Worm (Caenorhabditis elegans): ENCODE data around the gene C25F9.10.

Gene C25F9.10

DNA sequence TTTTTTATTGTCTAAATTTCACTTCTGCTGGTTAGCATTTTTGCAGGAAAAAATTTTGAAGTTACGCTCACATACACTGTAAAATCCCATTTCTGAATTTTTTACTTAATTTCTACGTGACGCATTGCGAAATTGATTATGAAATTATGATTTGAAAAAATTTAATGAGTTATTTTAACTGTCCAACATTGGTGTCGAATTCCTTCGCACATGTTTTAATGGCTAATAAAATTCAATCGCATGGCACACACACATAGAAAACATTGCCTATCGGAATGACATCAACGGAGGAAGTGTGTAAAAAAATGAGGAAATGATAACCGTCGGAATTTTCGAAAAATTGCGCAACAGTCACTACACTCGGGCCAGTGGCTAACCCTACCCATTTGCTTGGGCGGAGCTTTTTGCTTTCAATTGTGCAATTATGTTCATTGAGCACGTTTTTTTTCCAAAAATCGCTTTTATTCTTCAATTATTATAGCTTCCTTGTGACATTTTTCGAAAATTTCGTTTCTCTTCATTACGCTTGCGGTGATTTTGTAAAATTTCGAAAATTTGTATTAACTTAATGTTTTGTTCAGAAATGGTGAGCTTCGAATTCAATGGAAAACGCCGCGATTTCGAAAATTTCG, 28.4 kb downstream of the C25F9.10 start, which contains the start of gene C25F9.16:
Gene C25F9.16 (plus strand): TSS at position 582 of the 632 bp plus-strand sequence.
- no peak for TF ChIP-seq nhr-76 (tag; optimal IDR thresholded peaks at IDR 0.05)
- TF ChIP-seq elt-3 (tag; optimal IDR thresholded peaks at IDR 0.05), result no peak
- TF ChIP-seq sem-2 (GFP tag; optimal IDR thresholded peaks at IDR 0.05), result no peak
- TF ChIP-seq blmp-1 (tag; optimal IDR thresholded peaks at IDR 0.05), result no peak
- no peak for TF ChIP-seq mab-5 (tag; optimal IDR thresholded peaks at IDR 0.05)
- no peak for TF ChIP-seq ceh-43 (GFP tag; optimal IDR thresholded peaks at IDR 0.05)
- no peak for TF ChIP-seq M03D4.4 (tag; optimal IDR thresholded peaks at IDR 0.05)
- TF ChIP-seq zip-8 (tag; optimal IDR thresholded peaks at IDR 0.05), result peak; percentile 29

ce11 chrV:19436307-19436706, 30.8 kb downstream of the C25F9.10 start, which contains the start of gene C25F9.14:
TSS of gene C25F9.14 (plus strand) at chrV:19436484.
- TF ChIP-seq unc-39 (tag; optimal IDR thresholded peaks at IDR 0.05) (no peak), hlh-1 (tag; optimal IDR thresholded peaks at IDR 0.05) (no peak), ceh-43 (GFP tag; optimal IDR thresholded peaks at IDR 0.05) (no peak), nhr-28 (tag; optimal IDR thresholded peaks at IDR 0.05) (no peak), unc-120 (tag; optimal IDR thresholded peaks at IDR 0.05; ENCODE audit: poor library complexity, severe bottlenecking) (no peak), nhr-76 (tag; optimal IDR thresholded peaks at IDR 0.05) (no peak), ces-1 (GFP tag; optimal IDR thresholded peaks at IDR 0.05) (no peak)

DNA sequence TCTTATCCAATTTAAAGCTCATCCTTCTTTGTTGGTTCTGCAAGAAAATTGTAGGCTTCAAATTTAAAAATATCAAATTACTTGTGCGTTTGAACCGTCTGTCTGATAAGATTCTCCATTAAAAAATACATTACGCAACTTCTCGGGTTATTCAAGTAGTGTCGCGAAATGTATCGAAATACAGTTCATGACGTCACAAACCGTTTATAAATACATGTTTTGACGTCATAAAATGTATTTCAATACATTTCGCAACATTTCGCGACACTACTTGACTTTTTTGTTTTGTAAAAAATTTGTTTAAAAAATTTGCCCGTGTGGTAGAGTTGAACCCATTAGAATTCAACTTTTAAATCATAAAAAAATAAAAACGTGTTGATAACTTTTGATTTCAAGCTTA, 38.1 kb downstream of the C25F9.10 start:
- TF ChIP-seq ceh-39 (tag; optimal IDR thresholded peaks at IDR 0.05) (no peak), ceh-43 (GFP tag; optimal IDR thresholded peaks at IDR 0.05) (no peak), unc-120 (tag; optimal IDR thresholded peaks at IDR 0.05; ENCODE audit: poor library complexity, severe bottlenecking) (no peak), zip-8 (tag; optimal IDR thresholded peaks at IDR 0.05) (peak; percentile 76), ceh-83 (GFP tag; optimal IDR thresholded peaks at IDR 0.05) (no peak), nhr-76 (tag; optimal IDR thresholded peaks at IDR 0.05) (no peak), drap-1 (GFP tag; optimal IDR thresholded peaks at IDR 0.05) (no peak), elt-3 (tag; optimal IDR thresholded peaks at IDR 0.05) (no peak)

DNA sequence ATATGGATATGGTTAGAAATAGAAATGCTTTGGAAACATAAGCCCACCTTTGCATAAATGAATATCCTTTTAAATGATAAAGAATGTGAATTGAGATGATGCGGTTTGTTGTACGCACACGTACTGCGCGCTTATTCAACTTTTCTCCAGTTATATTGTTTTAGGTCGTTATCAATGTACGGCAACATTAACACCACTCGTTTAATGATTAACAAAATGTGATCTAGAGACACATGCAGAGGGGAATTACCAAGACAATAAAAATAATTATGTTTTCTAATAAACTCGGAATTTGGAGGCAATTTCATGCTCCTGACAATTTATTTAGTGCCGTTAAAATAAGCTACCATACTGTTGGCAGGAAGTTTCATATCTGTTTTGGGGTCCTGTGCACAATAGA, 39.9 kb downstream of the C25F9.10 start, which contains the start of gene M04C3.1:
Gene M04C3.1 (minus strand): TSS at position 164 of the 400 bp plus-strand sequence.
- TF ChIP-seq nhr-12 (tag; optimal IDR thresholded peaks at IDR 0.05) (no peak), ceh-43 (GFP tag; optimal IDR thresholded peaks at IDR 0.05) (no peak), lin-13 (tag; optimal IDR thresholded peaks at IDR 0.05) (no peak), nhr-76 (tag; optimal IDR thresholded peaks at IDR 0.05) (no peak), lin-32 (GFP tag; optimal IDR thresholded peaks at IDR 0.05) (no peak)

ce11 chrV:19448805-19449204, 43.3 kb downstream of the C25F9.10 start, which contains the start of gene M04C3.2:
TSS of gene M04C3.2 (minus strand) at chrV:19448905.
- TF ChIP-seq nhr-76 (tag; optimal IDR thresholded peaks at IDR 0.05), result no peak
- TF ChIP-seq lin-32 (GFP tag; optimal IDR thresholded peaks at IDR 0.05), result no peak
- no peak for TF ChIP-seq ceh-83 (GFP tag; optimal IDR thresholded peaks at IDR 0.05)
- no peak for TF ChIP-seq drap-1 (GFP tag; optimal IDR thresholded peaks at IDR 0.05)
- no peak for TF ChIP-seq sem-2 (GFP tag; optimal IDR thresholded peaks at IDR 0.05)
- no peak for TF ChIP-seq sptf-1 (tag; optimal IDR thresholded peaks at IDR 0.05)
- TF ChIP-seq flh-1 (GFP tag; optimal IDR thresholded peaks at IDR 0.05), result no peak
- TF ChIP-seq unc-39 (tag; optimal IDR thresholded peaks at IDR 0.05), result no peak
- no peak for TF ChIP-seq ces-1 (GFP tag; optimal IDR thresholded peaks at IDR 0.05)
- TF ChIP-seq ztf-11 (tag; optimal IDR thresholded peaks at IDR 0.05), result no peak
- TF ChIP-seq nhr-237 (tag; optimal IDR thresholded peaks at IDR 0.05), result no peak
- TF ChIP-seq lsy-2 (tag; optimal IDR thresholded peaks at IDR 0.05), result no peak
- no peak for TF ChIP-seq mab-5 (tag; optimal IDR thresholded peaks at IDR 0.05)
- TF ChIP-seq M03D4.4 (tag; optimal IDR thresholded peaks at IDR 0.05), result no peak
- TF ChIP-seq pha-4 (tag; optimal IDR thresholded peaks at IDR 0.05), result no peak
- TF ChIP-seq nhr-12 (tag; optimal IDR thresholded peaks at IDR 0.05), result no peak

DNA sequence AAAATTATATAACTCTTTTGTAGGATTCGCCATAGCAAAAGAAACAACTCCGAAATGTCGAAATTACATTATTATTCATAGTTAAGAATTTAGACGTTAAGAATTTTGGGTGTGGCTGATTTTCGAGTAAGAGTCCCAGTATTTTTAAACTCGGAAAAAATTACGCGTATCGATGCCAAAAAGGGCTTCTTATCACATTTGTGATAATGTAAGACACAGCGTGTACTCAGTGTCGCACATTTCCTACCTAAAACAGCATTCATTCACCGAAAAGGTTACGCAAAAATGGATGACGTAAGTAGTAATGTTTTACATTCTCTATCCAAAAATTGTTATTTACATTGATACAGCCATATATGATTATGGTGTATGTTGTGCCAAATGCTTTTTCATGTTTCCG, 44.0 kb downstream of the C25F9.10 start, which contains the start of gene M04C3.5:
Gene M04C3.5 (plus strand): TSS at position 190 of the 400 bp plus-strand sequence.
- TF ChIP-seq lin-13 (tag; optimal IDR thresholded peaks at IDR 0.05) (no peak), nhr-28 (tag; optimal IDR thresholded peaks at IDR 0.05) (no peak), mls-2 (tag; optimal IDR thresholded peaks at IDR 0.05) (no peak), elt-1 (tag; optimal IDR thresholded peaks at IDR 0.05; ENCODE audit: borderline replicate concordance, insufficient read depth) (no peak), sem-2 (GFP tag; optimal IDR thresholded peaks at IDR 0.05) (no peak), mep-1 (tag; optimal IDR thresholded peaks at IDR 0.05) (no peak), mab-5 (tag; optimal IDR thresholded peaks at IDR 0.05) (no peak), ceh-39 (tag; optimal IDR thresholded peaks at IDR 0.05) (no peak), cnd-1 (tag; optimal IDR thresholded peaks at IDR 0.05) (no peak), ham-2 (GFP tag; optimal IDR thresholded peaks at IDR 0.05) (no peak), ceh-43 (GFP tag; optimal IDR thresholded peaks at IDR 0.05) (no peak), nhr-2 (tag; optimal IDR thresholded peaks at IDR 0.05) (no peak), unc-120 (tag; optimal IDR thresholded peaks at IDR 0.05; ENCODE audit: poor library complexity, severe bottlenecking) (no peak), sptf-1 (tag; optimal IDR thresholded peaks at IDR 0.05) (no peak), nhr-12 (tag; optimal IDR thresholded peaks at IDR 0.05) (no peak), ces-1 (GFP tag; optimal IDR thresholded peaks at IDR 0.05) (no peak), elt-3 (tag; optimal IDR thresholded peaks at IDR 0.05) (no peak), nhr-76 (tag; optimal IDR thresholded peaks at IDR 0.05) (no peak), snpc-4 (tag; optimal IDR thresholded peaks at IDR 0.05) (no peak)
